Worm (Caenorhabditis elegans) whole organism, late embryonic: ENCODE data around the gene rpl-43.

Experiments
- C38D4.7 ChIP-seq: fragments of 200-800 bp; sonication (Bioruptor generic); optimal IDR thresholded peaks from 2 replicates; lab custom pipeline; 2018; ENCODE audit warnings: mild to moderate bottlenecking, missing genetic modification characterization, moderate library complexity, missing compliant biosample characterization
- K02D7.2 ChIP-seq: sonication (generic microtip); optimal IDR thresholded peaks from 2 replicates; lab custom pipeline; 2017; ENCODE audit warnings: mild to moderate bottlenecking, missing genetic modification characterization, missing compliant biosample characterization
- ama-1 ChIP-seq: fragments of 150-350 bp; optimal IDR thresholded peaks from 2 replicates; lab custom pipeline; 2014
- ceh-9 ChIP-seq: sonication (generic microtip); optimal IDR thresholded peaks from 2 replicates; lab custom pipeline; 2016; ENCODE audit warnings: mild to moderate bottlenecking, missing genetic modification characterization, inconsistent platforms, missing compliant biosample characterization
- fkh-10 ChIP-seq: fragments of 150-350 bp; optimal IDR thresholded peaks from 2 replicates; lab custom pipeline; 2014; ENCODE audit warnings: missing biosample characterization, missing genetic modification reagents, missing genetic modification characterization
- hlh-13 ChIP-seq: fragments of 200-800 bp; sonication (Bioruptor generic); optimal IDR thresholded peaks from 2 replicates; lab custom pipeline; 2018; ENCODE audit warnings: mild to moderate bottlenecking, missing genetic modification characterization, missing compliant biosample characterization
- hlh-30 ChIP-seq: sonication (generic microtip); optimal IDR thresholded peaks from 2 replicates; lab custom pipeline; 2017; ENCODE audit warnings: antibody characterized with exemption, missing genetic modification characterization, missing compliant biosample characterization; ENCODE audit not compliant: insufficient read depth
- nfya-1 ChIP-seq: sonication (generic microtip); optimal IDR thresholded peaks from 2 replicates; lab custom pipeline; 2017; ENCODE audit warnings: missing genetic modification characterization, mild to moderate bottlenecking, missing compliant biosample characterization, antibody characterized with exemption, moderate library complexity
- pag-3 ChIP-seq: sonication (generic microtip); optimal IDR thresholded peaks from 2 replicates; lab custom pipeline; 2016; ENCODE audit warnings: missing compliant biosample characterization, missing genetic modification characterization, borderline replicate concordance
- pha-4 ChIP-seq: fragments of 150-350 bp; optimal IDR thresholded peaks from 2 replicates; lab custom pipeline; 2018; ENCODE audit warnings: missing biosample characterization, missing genetic modification reagents, missing genetic modification characterization
- unc-86 ChIP-seq: sonication (generic microtip); optimal IDR thresholded peaks from 2 replicates; lab custom pipeline; 2016; ENCODE audit warnings: missing genetic modification characterization, missing compliant biosample characterization

DNA sequence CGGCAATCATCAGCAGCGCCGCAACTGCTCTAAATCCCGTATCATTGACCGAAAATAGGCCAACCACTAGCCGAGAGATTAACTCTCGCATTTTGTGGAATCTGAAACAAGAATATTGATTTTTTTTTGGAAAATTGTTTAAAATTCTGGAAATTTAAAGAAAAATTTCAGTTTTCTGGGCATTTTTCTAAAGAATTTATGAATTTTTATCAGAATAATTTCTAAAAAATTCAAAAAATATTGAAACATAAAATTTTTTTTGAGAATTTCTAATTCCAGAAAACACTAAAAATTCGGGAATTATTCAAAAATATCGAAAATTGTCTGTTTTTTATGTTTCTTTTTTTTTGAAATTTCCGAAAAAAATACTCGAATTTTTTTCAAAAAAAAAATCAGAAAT lies 22.4 kb upstream of the rpl-43 start, which contains the start of gene algn-3:
- TF ChIP-seq hlh-30 (tag; lab: Kevin White, UChicago) (no peak), K02D7.2 (tag; lab: Kevin White, UChicago) (no peak), nfya-1 (tag; lab: Kevin White, UChicago) (no peak), fkh-10 (GFP tag; lab: Kevin White, UChicago) (no peak), C38D4.7 (GFP tag; lab: Kevin White, UChicago) (no peak), pag-3 (tag; lab: Kevin White, UChicago) (no peak), pha-4 (tag; lab: Kevin White, UChicago) (no peak), hlh-13 (GFP tag; lab: Kevin White, UChicago) (no peak), ama-1 (no peak), unc-86 (tag; lab: Kevin White, UChicago) (no peak), ceh-9 (tag; lab: Kevin White, UChicago) (no peak)
